Worm (Caenorhabditis elegans): Measurements from ENCODE around the gene W06G6.20.

DNA sequence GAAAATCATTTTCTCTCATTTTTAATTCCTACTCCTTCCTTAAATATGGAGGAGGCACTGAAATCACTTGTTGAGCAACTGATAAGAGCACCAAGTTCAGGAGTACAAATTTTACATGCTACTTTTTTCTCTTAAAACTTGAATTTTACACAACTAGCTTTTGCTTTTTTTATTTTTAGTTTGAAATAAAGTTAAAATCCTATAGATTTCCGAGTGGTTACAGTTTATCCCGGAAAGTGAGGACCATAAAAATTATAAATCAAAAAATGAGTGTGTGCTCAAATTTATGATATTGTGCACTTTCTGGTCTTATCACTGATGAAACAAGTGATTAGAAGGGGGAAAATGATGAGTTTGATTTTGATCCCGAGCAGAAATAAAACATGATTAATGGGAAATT lies 20.2 kb downstream of the W06G6.20 start, which contains the start of gene oac-53:
- TF ChIP-seq tbx-11 (GFP tag; IDR thresholded peaks at IDR 0.05) (no peak), B0310.2 (tag; optimal IDR thresholded peaks at IDR 0.05) (no peak), ets-7 (tag; optimal IDR thresholded peaks at IDR 0.05) (no peak), scrt-1 (GFP tag; IDR thresholded peaks at IDR 0.05) (no peak), flt-1 (GFP tag; IDR thresholded peaks at IDR 0.05) (no peak), hmbx-1 (tag; optimal IDR thresholded peaks at IDR 0.05) (no peak), hnd-1 (tag; optimal IDR thresholded peaks at IDR 0.05) (no peak), tbx-37 (GFP tag; conservative IDR thresholded peaks at IDR 0.05) (no peak), sea-1 (GFP tag; conservative IDR thresholded peaks at IDR 0.05) (no peak), ama-1 (optimal IDR thresholded peaks at IDR 0.05) (no peak), pes-1 (GFP tag; IDR thresholded peaks at IDR 0.05) (no peak), ceh-36 (tag; optimal IDR thresholded peaks at IDR 0.05) (no peak)

Data from whole organism, early embryonic.